ENCODE assay signal across 5 fruit fly cellular contexts in the genomic region with DNA sequence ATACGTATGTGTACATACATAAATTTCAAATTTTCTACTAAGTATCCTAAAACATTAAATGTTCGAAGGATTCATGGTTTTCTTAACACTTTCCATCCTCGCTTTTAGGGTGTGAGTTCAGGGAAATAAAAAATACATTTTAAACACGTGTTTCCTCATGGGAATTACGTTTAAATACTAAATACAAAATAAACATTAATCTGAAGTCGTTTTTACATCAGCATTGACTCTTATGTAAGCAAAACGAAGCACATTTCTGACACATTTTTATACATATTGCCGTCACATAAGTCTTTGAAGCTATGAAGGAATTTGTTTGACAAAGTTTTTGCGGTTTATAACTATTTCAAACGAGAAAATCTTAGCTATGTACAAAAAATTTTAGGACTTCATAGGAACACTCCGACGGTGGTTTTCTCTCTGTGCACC.
TF ChIP-seq lines count a peak whose summit lies in the region.

No protein-coding gene starts in this region.

- no peak for TF ChIP-seq CTCF in whole organism, embryonic (GFP tag; optimal IDR thresholded peaks at IDR 0.05; lab: Kevin White, UChicago)

TF ChIP-seq in whole organism, adult, 20 proteins besides CTCF, POLR2A, EP300 and RAD21:
- TF ChIP-seq kay (GFP tag; lab: Kevin White, UChicago; ENCODE audit: borderline replicate concordance) (peak; percentile 26), CG14711 (tag; optimal IDR thresholded peaks at IDR 0.05; lab: Kevin White, UChicago) (no peak), CG11617 (GFP tag; optimal IDR thresholded peaks at IDR 0.05; lab: Kevin White, UChicago) (no peak)

TF ChIP-seq in whole organism, embryonic, 481 proteins besides CTCF, POLR2A, EP300 and RAD21:
- TF ChIP-seq CG14050 (GFP tag; IDR thresholded peaks at IDR 0.05; lab: Robert Waterston, UW) (no peak), Drgx (GFP tag; IDR thresholded peaks at IDR 0.05; lab: Robert Waterston, UW) (0 out of 2 replicates have a peak, but pooled peaks have one; percentile 2), Meics (GFP tag; optimal IDR thresholded peaks at IDR 0.05; lab: Kevin White, UChicago) (no peak), Pdp1 (GFP tag; optimal IDR thresholded peaks at IDR 0.05; lab: Kevin White, UChicago) (peak in 1 of 2 experiments; percentile 46), CG7372 (GFP tag; IDR thresholded peaks at IDR 0.05; lab: Robert Waterston, UW) (no peak)

TF ChIP-seq in whole organism, prepupa, 60 proteins besides CTCF, POLR2A, EP300 and RAD21 (continues in another document):
- TF ChIP-seq vri (GFP tag; optimal IDR thresholded peaks at IDR 0.05; lab: Kevin White, UChicago) (no peak), achi (GFP tag; optimal IDR thresholded peaks at IDR 0.05; lab: Kevin White, UChicago) (peak; percentile 53), CG8319 (GFP tag; optimal IDR thresholded peaks at IDR 0.05; lab: Kevin White, UChicago) (peak; percentile 35), Eip93F (GFP tag; optimal IDR thresholded peaks at IDR 0.05; lab: Kevin White, UChicago) (no peak), CG3032 (tag; optimal IDR thresholded peaks at IDR 0.05; lab: Kevin White, UChicago) (peak; percentile 44), fkh (GFP tag; optimal IDR thresholded peaks at IDR 0.05; lab: Kevin White, UChicago) (no peak), OdsH (GFP tag; optimal IDR thresholded peaks at IDR 0.05; lab: Kevin White, UChicago) (peak; percentile 59), CG4318 (GFP tag; optimal IDR thresholded peaks at IDR 0.05; lab: Kevin White, UChicago) (no peak), spab (GFP tag; optimal IDR thresholded peaks at IDR 0.05; lab: Kevin White, UChicago) (peak; percentile 56), Sox15 (GFP tag; optimal IDR thresholded peaks at IDR 0.05; lab: Kevin White, UChicago) (peak; percentile 60), salr (GFP tag; optimal IDR thresholded peaks at IDR 0.05; lab: Kevin White, UChicago) (peak in 1 of 2 experiments; percentile 78), Gug (GFP tag; IDR thresholded peaks at IDR 0.05; lab: Robert Waterston, UW) (no peak), topi (GFP tag; optimal IDR thresholded peaks at IDR 0.05; lab: Kevin White, UChicago) (peak; percentile 75), CG3919 (GFP tag; optimal IDR thresholded peaks at IDR 0.05; lab: Kevin White, UChicago) (peak; percentile 54), lz (GFP tag; optimal IDR thresholded peaks at IDR 0.05; lab: Kevin White, UChicago) (peak; percentile 78), CG8632 (GFP tag; optimal IDR thresholded peaks at IDR 0.05; lab: Kevin White, UChicago) (peak; percentile 42), Hr38 (GFP tag; optimal IDR thresholded peaks at IDR 0.05; lab: Kevin White, UChicago) (no peak), Lpt (GFP tag; optimal IDR thresholded peaks at IDR 0.05; lab: Kevin White, UChicago) (peak; percentile 31), CG15336 (GFP tag; IDR thresholded peaks at IDR 0.05; lab: Robert Waterston, UW) (no peak), CG6163 (GFP tag; IDR thresholded peaks at IDR 0.05; lab: Robert Waterston, UW) (no peak), CG7368 (GFP tag; optimal IDR thresholded peaks at IDR 0.05; lab: Kevin White, UChicago) (peak; percentile 24), CG9139 (GFP tag; optimal IDR thresholded peaks at IDR 0.05; lab: Kevin White, UChicago) (no peak), CG34406 (GFP tag; optimal IDR thresholded peaks at IDR 0.05; lab: Kevin White, UChicago) (peak; percentile 53), CG1621 (tag; optimal IDR thresholded peaks at IDR 0.05; lab: Kevin White, UChicago) (no peak), CG6808 (GFP tag; optimal IDR thresholded peaks at IDR 0.05; lab: Kevin White, UChicago) (peak; percentile 74), cyc (GFP tag; optimal IDR thresholded peaks at IDR 0.05; lab: Kevin White, UChicago) (peak; percentile 61)

TF ChIP-seq in whole organism, pupa, 21 proteins besides CTCF, POLR2A, EP300 and RAD21:
- TF ChIP-seq CG12605 (GFP tag; IDR thresholded peaks at IDR 0.05; lab: Robert Waterston, UW) (no peak), CG13204 (GFP tag; optimal IDR thresholded peaks at IDR 0.05; lab: Kevin White, UChicago) (no peak), Pif1A (GFP tag; optimal IDR thresholded peaks at IDR 0.05; lab: Kevin White, UChicago) (peak; percentile 29), CG8159 (tag; optimal IDR thresholded peaks at IDR 0.05; lab: Kevin White, UChicago) (peak; percentile 55), Ets98B (GFP tag; IDR thresholded peaks at IDR 0.05; lab: Robert Waterston, UW) (no peak), fd96Ca (GFP tag; IDR thresholded peaks at IDR 0.05; lab: Robert Waterston, UW) (no peak), CG32121 (GFP tag; IDR thresholded peaks at IDR 0.05; lab: Robert Waterston, UW) (no peak), CG8301 (tag; optimal IDR thresholded peaks at IDR 0.05; lab: Kevin White, UChicago) (peak; percentile 34), CG15710 (tag; optimal IDR thresholded peaks at IDR 0.05; lab: Kevin White, UChicago) (peak; percentile 47), CG4496 (GFP tag; IDR thresholded peaks at IDR 0.05; lab: Robert Waterston, UW) (no peak), rn (GFP tag; IDR thresholded peaks at IDR 0.05; lab: Robert Waterston, UW) (no peak), CG14655 (GFP tag; optimal IDR thresholded peaks at IDR 0.05; lab: Kevin White, UChicago) (peak; percentile 74), EcR (GFP tag; optimal IDR thresholded peaks at IDR 0.05; lab: Kevin White, UChicago) (no peak), CG9948 (tag; optimal IDR thresholded peaks at IDR 0.05; lab: Kevin White, UChicago) (peak; percentile 40), gl (tag; optimal IDR thresholded peaks at IDR 0.05; lab: Kevin White, UChicago) (no peak), CG34367 (tag; optimal IDR thresholded peaks at IDR 0.05; lab: Kevin White, UChicago) (no peak), D1 (tag; optimal IDR thresholded peaks at IDR 0.05; lab: Kevin White, UChicago) (no peak), CG10348 (GFP tag; IDR thresholded peaks at IDR 0.05; lab: Robert Waterston, UW) (no peak), Pif1B (GFP tag; optimal IDR thresholded peaks at IDR 0.05; lab: Kevin White, UChicago) (peak; percentile 41), CG17806 (tag; optimal IDR thresholded peaks at IDR 0.05; lab: Kevin White, UChicago) (peak; percentile 9), Snoo (tag; optimal IDR thresholded peaks at IDR 0.05; lab: Kevin White, UChicago) (peak; percentile 50)

TF ChIP-seq in whole organism, wandering third instar larva, 38 proteins besides CTCF, POLR2A, EP300 and RAD21 (continues in another document):
- peak; percentile 66 for TF ChIP-seq Sp1 (GFP tag; optimal IDR thresholded peaks at IDR 0.05; lab: Kevin White, UChicago)
- no peak for TF ChIP-seq lola (GFP tag; optimal IDR thresholded peaks at IDR 0.05; lab: Kevin White, UChicago)
- no peak for TF ChIP-seq jim (GFP tag; optimal IDR thresholded peaks at IDR 0.05; lab: Kevin White, UChicago)
- TF ChIP-seq Myc (optimal IDR thresholded peaks at IDR 0.05; lab: Kevin White, UChicago) = no peak
- TF ChIP-seq CG9705 (GFP tag; optimal IDR thresholded peaks at IDR 0.05; lab: Kevin White, UChicago) = peak; percentile 20
- no peak for TF ChIP-seq Vsx2 (GFP tag; optimal IDR thresholded peaks at IDR 0.05; lab: Kevin White, UChicago; ENCODE audit: partially characterized antibody)
- no peak for TF ChIP-seq dsf (GFP tag; optimal IDR thresholded peaks at IDR 0.05; lab: Kevin White, UChicago; ENCODE audit: borderline replicate concordance)
- TF ChIP-seq foxo (GFP tag; optimal IDR thresholded peaks at IDR 0.05; lab: Kevin White, UChicago) = peak in 1 of 2 experiments; percentile 69
- TF ChIP-seq Abd-B (GFP tag; optimal IDR thresholded peaks at IDR 0.05; lab: Kevin White, UChicago) = no peak
- TF ChIP-seq rgr (GFP tag; optimal IDR thresholded peaks at IDR 0.05; lab: Kevin White, UChicago) = peak; percentile 22
- peak; percentile 2 for TF ChIP-seq Jra (GFP tag; optimal IDR thresholded peaks at IDR 0.05; lab: Kevin White, UChicago)
- peak; percentile 56 for TF ChIP-seq HLH106 (tag; optimal IDR thresholded peaks at IDR 0.05; lab: Kevin White, UChicago)
- TF ChIP-seq sage (GFP tag; optimal IDR thresholded peaks at IDR 0.05; lab: Kevin White, UChicago) = no peak
- no peak for TF ChIP-seq sv (GFP tag; optimal IDR thresholded peaks at IDR 0.05; lab: Kevin White, UChicago)
- TF ChIP-seq Hr78 (GFP tag; optimal IDR thresholded peaks at IDR 0.05; lab: Kevin White, UChicago) = no peak
- TF ChIP-seq CG32264 (GFP tag; optimal IDR thresholded peaks at IDR 0.05; lab: Kevin White, UChicago) = no peak
- no peak for TF ChIP-seq Rel (GFP tag; optimal IDR thresholded peaks at IDR 0.05; lab: Kevin White, UChicago)
- no peak for TF ChIP-seq Rel (tag; optimal IDR thresholded peaks at IDR 0.05; lab: Kevin White, UChicago)
- TF ChIP-seq pan (optimal IDR thresholded peaks at IDR 0.05; lab: Kevin White, UChicago) = no peak
- TF ChIP-seq h (GFP tag; optimal IDR thresholded peaks at IDR 0.05; lab: Kevin White, UChicago) = peak; percentile 44
- TF ChIP-seq br (GFP tag; optimal IDR thresholded peaks at IDR 0.05; lab: Kevin White, UChicago) = peak; percentile 42
- no peak for TF ChIP-seq Hnf4 (GFP tag; optimal IDR thresholded peaks at IDR 0.05; lab: Kevin White, UChicago)
- TF ChIP-seq Mio (GFP tag; optimal IDR thresholded peaks at IDR 0.05; lab: Kevin White, UChicago) = no peak
- no peak for TF ChIP-seq usp (GFP tag; optimal IDR thresholded peaks at IDR 0.05; lab: Kevin White, UChicago)
- no peak for TF ChIP-seq Dif (GFP tag; optimal IDR thresholded peaks at IDR 0.05; lab: Kevin White, UChicago; ENCODE audit: partially characterized antibody)
- no peak for TF ChIP-seq N (GFP tag; optimal IDR thresholded peaks at IDR 0.05; lab: Kevin White, UChicago)
- TF ChIP-seq dl (GFP tag; optimal IDR thresholded peaks at IDR 0.05; lab: Kevin White, UChicago; ENCODE audit: insufficient read depth in 1 of 2, partially characterized antibody in 2 of 2) = no peak
- peak; percentile 52 for TF ChIP-seq ey (GFP tag; optimal IDR thresholded peaks at IDR 0.05; lab: Kevin White, UChicago)
- no peak for TF ChIP-seq OdsH (GFP tag; optimal IDR thresholded peaks at IDR 0.05; lab: Kevin White, UChicago)
- TF ChIP-seq CrebA (GFP tag; optimal IDR thresholded peaks at IDR 0.05; lab: Kevin White, UChicago; ENCODE audit: borderline replicate concordance) = no peak
- TF ChIP-seq psq (GFP tag; optimal IDR thresholded peaks at IDR 0.05; lab: Kevin White, UChicago) = peak; percentile 39
- no peak for TF ChIP-seq Hr83 (GFP tag; optimal IDR thresholded peaks at IDR 0.05; lab: Kevin White, UChicago; ENCODE audit: poor library complexity, severe bottlenecking)
- peak; percentile 26 for TF ChIP-seq dmrt93B (GFP tag; optimal IDR thresholded peaks at IDR 0.05; lab: Kevin White, UChicago)
- TF ChIP-seq woc (GFP tag; optimal IDR thresholded peaks at IDR 0.05; lab: Kevin White, UChicago) = peak; percentile 76
- no peak for TF ChIP-seq Dfd (GFP tag; optimal IDR thresholded peaks at IDR 0.05; lab: Kevin White, UChicago)
- TF ChIP-seq tai (GFP tag; optimal IDR thresholded peaks at IDR 0.05; lab: Kevin White, UChicago) = no peak
- TF ChIP-seq brk (GFP tag; optimal IDR thresholded peaks at IDR 0.05; lab: Kevin White, UChicago) = peak; percentile 53
- TF ChIP-seq GATAd (GFP tag; optimal IDR thresholded peaks at IDR 0.05; lab: Kevin White, UChicago) = no peak
